Worm (Caenorhabditis elegans) whole organism, late embryonic: ENCODE results near the gene fis-1.

Experiments
- ama-1 ChIP-seq: fragments of 150-350 bp; optimal IDR thresholded peaks from 2 replicates; lab custom pipeline; 2014
- ceh-19 ChIP-seq: fragments of 200-800 bp; sonication (Bioruptor generic); optimal IDR thresholded peaks from 2 replicates; lab custom pipeline; 2018; ENCODE audit warnings: mild to moderate bottlenecking, missing genetic modification characterization, missing compliant biosample characterization
- ets-4 ChIP-seq: sonication (generic microtip); optimal IDR thresholded peaks from 2 replicates; lab custom pipeline; 2016; ENCODE audit warnings: missing genetic modification characterization, missing compliant biosample characterization
- fkh-6 ChIP-seq: sonication (generic microtip); optimal IDR thresholded peaks from 2 replicates; lab custom pipeline; 2016; ENCODE audit warnings: missing genetic modification characterization, missing compliant biosample characterization
- hlh-15 ChIP-seq: sonication (generic microtip); optimal IDR thresholded peaks from 2 replicates; lab custom pipeline; 2016; ENCODE audit warnings: missing genetic modification characterization, missing compliant biosample characterization
- nfya-1 ChIP-seq: sonication (generic microtip); optimal IDR thresholded peaks from 2 replicates; lab custom pipeline; 2017; ENCODE audit warnings: missing genetic modification characterization, mild to moderate bottlenecking, missing compliant biosample characterization, antibody characterized with exemption, moderate library complexity
- odd-2 ChIP-seq: sonication (generic microtip); optimal IDR thresholded peaks from 2 replicates; lab custom pipeline; 2017; ENCODE audit warnings: antibody characterized with exemption, mild to moderate bottlenecking, missing genetic modification characterization, missing compliant biosample characterization
- pqm-1 ChIP-seq: sonication (generic microtip); optimal IDR thresholded peaks from 2 replicates; lab custom pipeline; 2016; ENCODE audit warnings: missing genetic modification characterization, missing compliant biosample characterization
- ttx-3 ChIP-seq: sonication (generic microtip); optimal IDR thresholded peaks from 2 replicates; lab custom pipeline; 2016; ENCODE audit warnings: missing genetic modification reagents, missing genetic modification characterization, missing compliant biosample characterization
- ztf-16 ChIP-seq: sonication (generic microtip); optimal IDR thresholded peaks from 2 replicates; lab custom pipeline; 2017; ENCODE audit warnings: missing genetic modification characterization, missing compliant biosample characterization

DNA sequence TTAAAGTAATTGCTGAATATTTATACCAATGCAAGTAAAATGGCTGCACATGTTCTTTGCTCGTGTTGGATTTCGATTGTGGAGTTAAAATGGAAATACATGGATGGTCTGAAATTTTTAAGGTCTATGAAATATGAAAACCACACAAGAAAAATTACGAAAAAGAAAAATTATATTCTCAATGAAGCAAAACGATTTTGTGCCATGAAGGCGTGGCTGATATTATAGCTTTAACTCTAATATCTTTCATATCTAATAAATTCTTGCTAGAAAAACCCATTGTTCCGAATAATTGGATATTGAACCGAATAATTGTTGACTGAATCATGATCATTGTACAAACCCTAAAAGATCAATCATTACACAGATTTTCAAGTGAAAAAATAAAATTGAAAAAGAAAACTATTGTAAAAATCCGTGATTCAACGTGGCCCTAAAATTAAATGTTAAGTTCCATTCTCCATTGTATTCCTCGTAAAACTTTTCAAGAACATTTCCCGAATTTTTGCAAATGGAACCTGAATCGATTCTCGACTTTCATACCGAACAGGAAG lies at the start of gene fis-1, which contains the start of gene srx-95:
- TF ChIP-seq pqm-1 (tag; lab: Kevin White, UChicago) = no peak
- no peak for TF ChIP-seq hlh-15 (tag; lab: Kevin White, UChicago)
- TF ChIP-seq nfya-1 (tag; lab: Kevin White, UChicago) = no peak
- no peak for TF ChIP-seq ttx-3 (tag; lab: Kevin White, UChicago)
- TF ChIP-seq ceh-19 (GFP tag; lab: Kevin White, UChicago) = no peak
- no peak for TF ChIP-seq ets-4 (tag; lab: Kevin White, UChicago)
- TF ChIP-seq ama-1 (lab: Kevin White, UChicago) = no peak
- TF ChIP-seq ztf-16 (tag; lab: Kevin White, UChicago) = no peak
- no peak for TF ChIP-seq fkh-6 (tag; lab: Kevin White, UChicago)
- TF ChIP-seq odd-2 = no peak
